Worm (Caenorhabditis elegans): ENCODE measurements around the gene T19H12.2.

T19H12.2 gene

DNA sequence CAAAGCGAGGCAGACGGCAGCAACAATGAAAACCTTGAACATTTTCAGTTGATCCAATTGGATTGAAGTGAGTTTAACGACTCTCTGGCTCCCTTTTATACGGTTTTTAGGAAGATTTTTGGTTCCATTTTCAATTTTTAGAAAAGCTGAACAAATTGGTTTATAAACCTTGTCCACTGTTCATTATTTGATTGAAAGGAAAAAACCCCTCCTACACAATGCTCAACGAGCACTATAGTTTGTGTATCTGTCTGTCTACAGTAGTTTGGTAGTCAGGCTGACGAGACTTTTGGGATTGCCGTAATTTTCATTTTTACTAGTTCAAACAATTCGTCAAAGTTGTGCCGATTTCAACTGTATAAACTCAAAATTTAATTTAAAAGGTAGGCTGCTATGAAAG is 11.0 kb upstream of the T19H12.2 start, which contains the start of gene T19H12.15:
T19H12.15 (minus strand) TSS at position 101 of the 400 bp plus-strand sequence.
- TF ChIP-seq jun-1 (tag; optimal IDR thresholded peaks at IDR 0.05) (no peak), nhr-76 (tag; optimal IDR thresholded peaks at IDR 0.05) (no peak), fos-1 (tag; optimal IDR thresholded peaks at IDR 0.05) (no peak), tbx-2 (tag; optimal IDR thresholded peaks at IDR 0.05) (no peak), unc-62 (GFP tag; optimal IDR thresholded peaks at IDR 0.05) (no peak), fkh-10 (GFP tag; optimal IDR thresholded peaks at IDR 0.05) (no peak), ama-1 (optimal IDR thresholded peaks at IDR 0.05) (no peak), lin-15B (tag; optimal IDR thresholded peaks at IDR 0.05) (no peak), nhr-12 (tag; optimal IDR thresholded peaks at IDR 0.05) (no peak), nhr-43 (tag; optimal IDR thresholded peaks at IDR 0.05; ENCODE audit: poor library complexity, severe bottlenecking) (no peak), nhr-23 (tag; optimal IDR thresholded peaks at IDR 0.05) (no peak)

DNA sequence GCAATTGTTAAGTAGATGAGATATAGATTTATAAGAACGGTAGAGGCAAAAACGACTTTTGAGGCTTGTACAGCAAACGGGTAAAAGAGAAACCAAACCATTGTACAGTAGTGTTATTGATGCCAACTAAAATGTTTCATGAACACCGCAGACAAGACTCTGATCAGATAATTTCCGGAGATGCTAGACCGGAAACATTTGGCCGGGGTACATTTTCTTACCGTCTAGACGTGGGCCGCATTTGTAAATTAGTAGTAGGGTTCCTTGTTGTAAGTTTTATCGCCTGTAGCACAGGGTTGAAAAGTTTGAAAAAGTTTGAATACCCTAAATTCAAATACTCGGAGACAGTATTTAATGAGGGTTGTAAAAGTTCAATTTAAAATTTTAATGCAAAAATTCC is 8.9 kb upstream of the T19H12.2 start, which contains the start of gene str-32:
str-32 (minus strand) TSS at position 101 of the 400 bp plus-strand sequence.
- TF ChIP-seq jun-1 (tag; optimal IDR thresholded peaks at IDR 0.05) = no peak
- TF ChIP-seq mdl-1 (tag; optimal IDR thresholded peaks at IDR 0.05) = no peak
- no peak for TF ChIP-seq snpc-4 (tag; optimal IDR thresholded peaks at IDR 0.05)
- TF ChIP-seq nhr-77 (tag; optimal IDR thresholded peaks at IDR 0.05) = no peak
- no peak for TF ChIP-seq mml-1 (tag; optimal IDR thresholded peaks at IDR 0.05)
- no peak for TF ChIP-seq aly-2 (tag; optimal IDR thresholded peaks at IDR 0.05)
- TF ChIP-seq lin-15B (tag; optimal IDR thresholded peaks at IDR 0.05) = no peak
- no peak for TF ChIP-seq ZK546.5 (tag; optimal IDR thresholded peaks at IDR 0.05)
- TF ChIP-seq nhr-28 (tag; optimal IDR thresholded peaks at IDR 0.05) = no peak
- no peak for TF ChIP-seq nhr-12 (tag; optimal IDR thresholded peaks at IDR 0.05)
- no peak for TF ChIP-seq ztf-4 (tag; optimal IDR thresholded peaks at IDR 0.05)
- TF ChIP-seq nhr-76 (tag; optimal IDR thresholded peaks at IDR 0.05) = no peak
- no peak for TF ChIP-seq hmg-11 (tag; optimal IDR thresholded peaks at IDR 0.05)

- TF ChIP-seq pha-4 (tag; optimal IDR thresholded peaks at IDR 0.05) (no peak), fos-1 (tag; optimal IDR thresholded peaks at IDR 0.05) (no peak), zag-1 (tag; optimal IDR thresholded peaks at IDR 0.05) (no peak), lin-39 (tag; optimal IDR thresholded peaks at IDR 0.05) (no peak), ztf-4 (tag; optimal IDR thresholded peaks at IDR 0.05) (no peak), sea-2 (GFP tag; optimal IDR thresholded peaks at IDR 0.05) (no peak), pqm-1 (tag; optimal IDR thresholded peaks at IDR 0.05) (no peak), nhr-237 (tag; optimal IDR thresholded peaks at IDR 0.05) (no peak), nhr-77 (tag; optimal IDR thresholded peaks at IDR 0.05) (no peak), ZK546.5 (tag; optimal IDR thresholded peaks at IDR 0.05) (no peak), unc-39 (tag; optimal IDR thresholded peaks at IDR 0.05) (no peak), ama-1 (optimal IDR thresholded peaks at IDR 0.05) (no peak), eor-1 (tag; optimal IDR thresholded peaks at IDR 0.05) (no peak), mdl-1 (tag; optimal IDR thresholded peaks at IDR 0.05) (no peak)
Observed at ce11 chrV:4884490-4884889, 5.7 kb upstream of the T19H12.2 start, which contains the start of gene T19H12.12. Gene T19H12.12 (plus strand): TSS chrV:4884790.

DNA sequence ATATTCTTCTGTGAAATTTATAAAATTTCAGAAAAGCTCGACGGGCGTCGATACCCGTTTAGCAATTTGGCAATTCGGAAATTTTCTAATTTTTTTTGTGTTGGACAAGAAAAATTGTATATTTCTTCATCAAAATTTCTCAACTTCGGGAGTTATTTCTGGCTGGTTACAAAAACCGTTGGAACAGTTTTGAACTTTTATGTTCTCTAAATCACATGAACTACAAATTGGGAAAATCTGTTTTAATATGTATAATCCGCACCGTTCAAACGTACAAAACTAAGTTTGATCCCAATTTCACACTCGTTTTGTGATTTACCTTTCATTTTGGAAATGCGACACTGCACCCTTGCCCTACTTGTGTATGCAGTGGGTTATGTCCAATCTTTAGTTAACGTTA is 4.9 kb upstream of the T19H12.2 start, which contains the start of gene T19H12.3:
T19H12.3 (plus strand) TSS at position 301 of the 400 bp plus-strand sequence.
- no peak for TF ChIP-seq ztf-4 (tag; optimal IDR thresholded peaks at IDR 0.05)
- no peak for TF ChIP-seq egl-5 (tag; optimal IDR thresholded peaks at IDR 0.05)
- no peak for TF ChIP-seq ama-1 (optimal IDR thresholded peaks at IDR 0.05)
- no peak for TF ChIP-seq ceh-28 (tag; optimal IDR thresholded peaks at IDR 0.05)
- no peak for TF ChIP-seq nhr-77 (tag; optimal IDR thresholded peaks at IDR 0.05)
- no peak for TF ChIP-seq daf-12 (tag; optimal IDR thresholded peaks at IDR 0.05)
- TF ChIP-seq nhr-67 (tag; optimal IDR thresholded peaks at IDR 0.05) = no peak

DNA sequence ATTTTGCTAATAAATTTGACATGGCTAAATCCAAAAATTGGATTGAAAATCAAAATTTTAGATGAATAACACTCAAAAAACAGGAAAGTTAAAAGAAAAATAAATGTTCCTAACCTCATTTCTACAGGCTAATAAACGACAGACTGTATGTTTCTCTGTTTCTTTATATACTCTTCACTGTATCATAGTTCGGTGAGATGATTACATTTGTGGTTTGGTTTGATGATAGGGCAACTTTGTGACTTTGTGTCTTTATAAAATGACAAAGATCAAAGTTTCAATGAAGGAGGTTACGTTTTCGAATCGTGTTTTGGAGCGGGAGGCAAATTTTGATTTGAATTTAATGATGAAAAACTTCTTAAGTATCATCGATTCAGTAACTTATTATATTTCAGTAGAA is 752 bp upstream of the T19H12.2 start, which contains the start of gene ugt-12:
ugt-12 (minus strand) TSS at position 153 of the 400 bp plus-strand sequence.
- TF ChIP-seq nhr-25 (tag; optimal IDR thresholded peaks at IDR 0.05) = no peak
- TF ChIP-seq elt-2 (tag; optimal IDR thresholded peaks at IDR 0.05) = peak; percentile 71
- peak; percentile 43 for TF ChIP-seq pqm-1 (tag; optimal IDR thresholded peaks at IDR 0.05)
- no peak for TF ChIP-seq lin-39 (tag; optimal IDR thresholded peaks at IDR 0.05)
- TF ChIP-seq pha-4 (tag; optimal IDR thresholded peaks at IDR 0.05) = peak; percentile 39
- no peak for TF ChIP-seq ceh-16 (tag; optimal IDR thresholded peaks at IDR 0.05)
- peak; percentile 35 for TF ChIP-seq nhr-23 (tag; optimal IDR thresholded peaks at IDR 0.05)
- no peak for TF ChIP-seq jun-1 (tag; optimal IDR thresholded peaks at IDR 0.05)

Measured in whole organism, L3 larva.